Fruit fly (Drosophila melanogaster): ENCODE data around the gene scaf6.

dm6 chr3L:17035492-17035891 lies 6.9 kb downstream of the scaf6 start, which contains the start of gene beg:
- no peak for TF ChIP-seq CG3919 (GFP tag; optimal IDR thresholded peaks at IDR 0.05)
- no peak for TF ChIP-seq Eip75B (GFP tag; optimal IDR thresholded peaks at IDR 0.05)
- no peak for TF ChIP-seq lz (GFP tag; optimal IDR thresholded peaks at IDR 0.05)
